Fruit fly (Drosophila melanogaster): Measurements from ENCODE around the gene CG5111.

Gene CG5111

dm6 chr3R:25489116-25489515 lies 17.0 kb upstream of the CG5111 start:
- TF ChIP-seq CG32121 (GFP tag; IDR thresholded peaks at IDR 0.05), result peak; percentile 38; the same call in 1 of the 2 replicates
- TF ChIP-seq gl (tag; optimal IDR thresholded peaks at IDR 0.05), result no peak
- peak; percentile 53 for TF ChIP-seq Ets98B (GFP tag; IDR thresholded peaks at IDR 0.05)
- peak; percentile 46 for TF ChIP-seq CG15710 (tag; optimal IDR thresholded peaks at IDR 0.05)
- TF ChIP-seq CG34367 (tag; optimal IDR thresholded peaks at IDR 0.05), result no peak
- no peak for TF ChIP-seq D1 (tag; optimal IDR thresholded peaks at IDR 0.05)
- peak; percentile 66 for TF ChIP-seq CG8159 (tag; optimal IDR thresholded peaks at IDR 0.05)
- TF ChIP-seq Snoo (tag; optimal IDR thresholded peaks at IDR 0.05), result no peak
- peak; percentile 55 for TF ChIP-seq CG8301 (tag; optimal IDR thresholded peaks at IDR 0.05)
- TF ChIP-seq Pif1B (GFP tag; optimal IDR thresholded peaks at IDR 0.05), result peak; percentile 64
- peak; percentile 30 for TF ChIP-seq EcR (GFP tag; optimal IDR thresholded peaks at IDR 0.05)
- peak; percentile 42 for TF ChIP-seq Pif1A (GFP tag; optimal IDR thresholded peaks at IDR 0.05)
- peak; percentile 49 for TF ChIP-seq CG14655 (GFP tag; optimal IDR thresholded peaks at IDR 0.05)
- TF ChIP-seq CG12605 (GFP tag; IDR thresholded peaks at IDR 0.05), result 0 out of 2 replicates have a peak, but pooled peaks have one; percentile 31
- TF ChIP-seq CG17806 (tag; optimal IDR thresholded peaks at IDR 0.05), result peak; percentile 54
- TF ChIP-seq CG9948 (tag; optimal IDR thresholded peaks at IDR 0.05), result peak; percentile 62
- TF ChIP-seq CG10348 (GFP tag; IDR thresholded peaks at IDR 0.05), result no peak
- peak; percentile 56; the same call in 2 of the 3 replicates for TF ChIP-seq fd96Ca (GFP tag; IDR thresholded peaks at IDR 0.05)
- TF ChIP-seq CG4496 (GFP tag; IDR thresholded peaks at IDR 0.05), result peak; percentile 51; the same call in 1 of the 3 replicates

- TF ChIP-seq CG14655 (GFP tag; optimal IDR thresholded peaks at IDR 0.05) (no peak), CG4496 (GFP tag; IDR thresholded peaks at IDR 0.05) (no peak), gl (tag; optimal IDR thresholded peaks at IDR 0.05) (no peak)
These were observed 16.4 kb upstream of the CG5111 start for dm6 chr3R:25489685-25490084.

dm6 chr3R:25490375-25490774 lies 15.7 kb upstream of the CG5111 start:
- TF ChIP-seq Ets98B (GFP tag; IDR thresholded peaks at IDR 0.05) (peak; percentile 79), CG14655 (GFP tag; optimal IDR thresholded peaks at IDR 0.05) (peak; percentile 66), Pif1A (GFP tag; optimal IDR thresholded peaks at IDR 0.05) (peak; percentile 70), CG17806 (tag; optimal IDR thresholded peaks at IDR 0.05) (peak; percentile 9), CG8159 (tag; optimal IDR thresholded peaks at IDR 0.05) (peak; percentile 32), EcR (GFP tag; optimal IDR thresholded peaks at IDR 0.05) (no peak), rn (GFP tag; IDR thresholded peaks at IDR 0.05) (0 out of 2 replicates have a peak, but pooled peaks have one; percentile 27), fd96Ca (GFP tag; IDR thresholded peaks at IDR 0.05) (peak; percentile 86), CG15710 (tag; optimal IDR thresholded peaks at IDR 0.05) (peak; percentile 15), CG8301 (tag; optimal IDR thresholded peaks at IDR 0.05) (peak; percentile 65), CG9948 (tag; optimal IDR thresholded peaks at IDR 0.05) (peak; percentile 54), D1 (tag; optimal IDR thresholded peaks at IDR 0.05) (peak; percentile 2), CG10348 (GFP tag; IDR thresholded peaks at IDR 0.05) (no peak; the same call in 1 of the 2 replicates), CG32121 (GFP tag; IDR thresholded peaks at IDR 0.05) (peak; percentile 67), Pif1B (GFP tag; optimal IDR thresholded peaks at IDR 0.05) (peak; percentile 64), gl (tag; optimal IDR thresholded peaks at IDR 0.05) (no peak), CG34367 (tag; optimal IDR thresholded peaks at IDR 0.05) (peak; percentile 40), CG4496 (GFP tag; IDR thresholded peaks at IDR 0.05) (peak; percentile 91), CG13204 (GFP tag; optimal IDR thresholded peaks at IDR 0.05) (no peak), Snoo (tag; optimal IDR thresholded peaks at IDR 0.05) (peak; percentile 28), CG12605 (GFP tag; IDR thresholded peaks at IDR 0.05) (peak; percentile 59)

dm6 chr3R:25490778-25491664 lies 15.1 kb upstream of the CG5111 start, which contains the start of the genes Gnpat and CG5112:
Gnpat (minus strand) TSS chr3R:25490936.
CG5112 (plus strand) TSS chr3R:25491460.
- TF ChIP-seq CG14655 (GFP tag; optimal IDR thresholded peaks at IDR 0.05) (peak; percentile 19), Pif1B (GFP tag; optimal IDR thresholded peaks at IDR 0.05) (no peak), CG8159 (tag; optimal IDR thresholded peaks at IDR 0.05) (peak; percentile 46), CG8301 (tag; optimal IDR thresholded peaks at IDR 0.05) (no peak), CG9948 (tag; optimal IDR thresholded peaks at IDR 0.05) (peak; percentile 24), Ets98B (GFP tag; IDR thresholded peaks at IDR 0.05) (peak; percentile 6; the same call in 1 of the 2 replicates), CG4496 (GFP tag; IDR thresholded peaks at IDR 0.05) (peak; percentile 6; the same call in 1 of the 3 replicates), Snoo (tag; optimal IDR thresholded peaks at IDR 0.05) (peak; percentile 44), EcR (GFP tag; optimal IDR thresholded peaks at IDR 0.05) (peak; percentile 73), fd96Ca (GFP tag; IDR thresholded peaks at IDR 0.05) (no peak; the same call in 1 of the 3 replicates), CG13204 (GFP tag; optimal IDR thresholded peaks at IDR 0.05) (peak; percentile 11), CG12605 (GFP tag; IDR thresholded peaks at IDR 0.05) (0 out of 2 replicates have a peak, but pooled peaks have one; percentile 32), D1 (tag; optimal IDR thresholded peaks at IDR 0.05) (no peak), gl (tag; optimal IDR thresholded peaks at IDR 0.05) (no peak), CG15710 (tag; optimal IDR thresholded peaks at IDR 0.05) (peak; percentile 44), CG17806 (tag; optimal IDR thresholded peaks at IDR 0.05) (peak; percentile 13)

Data from whole organism, pupa.